Worm (Caenorhabditis elegans) whole organism, mixed stage, embryonic: ENCODE results near the gene sri-1.

ENCODE experiments used
- M03D4.4 ChIP-seq: sonication (generic microtip); optimal IDR thresholded peaks from 2 replicates; lab custom pipeline; 2017; ENCODE audit warnings: mild to moderate bottlenecking, missing genetic modification characterization, missing compliant biosample characterization
- ceh-83 ChIP-seq: fragments of 200-800 bp; sonication (Bioruptor generic); optimal IDR thresholded peaks from 2 replicates; lab custom pipeline; 2018; ENCODE audit warnings: mild to moderate bottlenecking, missing genetic modification characterization, missing compliant biosample characterization
- elt-3 ChIP-seq: fragments of 150-350 bp; optimal IDR thresholded peaks from 2 replicates; lab custom pipeline; 2014; ENCODE audit warnings: missing biosample characterization, missing genetic modification characterization
- flh-1 ChIP-seq: fragments of 200-800 bp; sonication (Bioruptor generic); optimal IDR thresholded peaks from 2 replicates; lab custom pipeline; 2018; ENCODE audit warnings: mild to moderate bottlenecking, missing genetic modification characterization, moderate library complexity, missing compliant biosample characterization
- hlh-1 ChIP-seq: fragments of 150-350 bp; optimal IDR thresholded peaks from 2 replicates; lab custom pipeline; 2014; ENCODE audit warnings: missing biosample characterization, missing genetic modification reagents, missing genetic modification characterization
- lin-13 ChIP-seq: fragments of 150-350 bp; optimal IDR thresholded peaks from 2 replicates; lab custom pipeline; 2014; ENCODE audit warnings: missing biosample characterization, missing genetic modification characterization
- lsy-2 ChIP-seq: fragments of 150-350 bp; optimal IDR thresholded peaks from 2 replicates; lab custom pipeline; 2014; ENCODE audit warnings: missing biosample characterization, missing genetic modification characterization
- nhr-28 ChIP-seq: fragments of 150-350 bp; optimal IDR thresholded peaks from 2 replicates; lab custom pipeline; 2014; ENCODE audit warnings: missing biosample characterization, missing genetic modification characterization
- sem-2 ChIP-seq: fragments of 200-800 bp; sonication (Bioruptor generic); optimal IDR thresholded peaks from 2 replicates; lab custom pipeline; 2018; ENCODE audit warnings: mild to moderate bottlenecking, missing genetic modification characterization, missing compliant biosample characterization
- snpc-4 ChIP-seq: fragments of 150-350 bp; optimal IDR thresholded peaks from 2 replicates; lab custom pipeline; 2014; ENCODE audit warnings: missing biosample characterization, missing genetic modification characterization
- tbx-8 ChIP-seq: fragments of 200-800 bp; sonication (Bioruptor generic); optimal IDR thresholded peaks from 2 replicates; lab custom pipeline; 2018; ENCODE audit warnings: mild to moderate bottlenecking, missing genetic modification characterization, moderate library complexity, missing compliant biosample characterization
- unc-62 ChIP-seq: fragments of 150-350 bp; optimal IDR thresholded peaks from 2 replicates; lab custom pipeline; 2014; ENCODE audit warnings: missing biosample characterization, missing genetic modification reagents, missing genetic modification characterization
- ztf-11 ChIP-seq: fragments of 150-350 bp; optimal IDR thresholded peaks from 2 replicates; lab custom pipeline; 2014; ENCODE audit warnings: missing biosample characterization, missing genetic modification characterization

ce11 chrV:15957098-15957497 lies 10.3 kb downstream of the sri-1 start, which contains the start of gene F36G9.3:
- TF ChIP-seq lsy-2 (tag; lab: Kevin White, UChicago): no peak
- TF ChIP-seq elt-3 (tag; lab: Kevin White, UChicago): no peak
- no peak for TF ChIP-seq ztf-11 (tag; lab: Kevin White, UChicago)
- no peak for TF ChIP-seq sem-2
- no peak for TF ChIP-seq nhr-28 (tag; lab: Kevin White, UChicago)
- TF ChIP-seq ceh-83 (GFP tag; lab: Kevin White, UChicago): no peak
- TF ChIP-seq M03D4.4 (tag; lab: Kevin White, UChicago): no peak
- TF ChIP-seq lin-13: no peak
- no peak for TF ChIP-seq tbx-8 (GFP tag; lab: Kevin White, UChicago)
- TF ChIP-seq unc-62 (GFP tag; lab: Kevin White, UChicago): no peak
- no peak for TF ChIP-seq snpc-4 (tag; lab: Kevin White, UChicago)
- TF ChIP-seq hlh-1 (tag; lab: Kevin White, UChicago): no peak
- no peak for TF ChIP-seq flh-1 (GFP tag; lab: Kevin White, UChicago)
